Worm (Caenorhabditis elegans): ENCODE data around the gene C03A3.9.

DNA sequence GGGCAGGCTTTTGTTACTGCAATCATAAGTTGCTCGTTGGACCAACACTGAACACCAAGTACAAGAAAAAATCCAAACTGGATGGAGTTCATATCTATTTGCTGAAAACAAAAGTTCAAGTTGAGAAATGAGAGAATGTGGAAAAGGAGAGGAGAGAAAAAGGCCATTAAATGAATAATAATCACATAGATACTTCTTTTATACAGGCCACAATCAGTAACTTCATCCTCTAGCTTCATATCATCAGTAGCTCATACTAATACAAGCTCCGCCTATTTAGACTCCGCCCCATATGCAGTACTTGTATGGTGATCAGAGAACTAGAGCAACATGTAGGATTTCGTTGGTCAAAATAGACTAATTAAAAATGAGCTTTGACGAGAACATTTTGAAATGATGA, 12.5 kb downstream of the C03A3.9 start, which contains the start of gene F38B2.2:
- no peak for TF ChIP-seq snpc-4 (tag; optimal IDR thresholded peaks at IDR 0.05)
- TF ChIP-seq F13H6.1 (tag; optimal IDR thresholded peaks at IDR 0.05), result no peak
- TF ChIP-seq zag-1 (tag; optimal IDR thresholded peaks at IDR 0.05), result no peak
- no peak for TF ChIP-seq nhr-11 (tag; optimal IDR thresholded peaks at IDR 0.05)
- TF ChIP-seq nhr-12 (tag; optimal IDR thresholded peaks at IDR 0.05), result no peak
- TF ChIP-seq ama-1 (optimal IDR thresholded peaks at IDR 0.05), result no peak
- TF ChIP-seq sma-3 (GFP tag; optimal IDR thresholded peaks at IDR 0.05), result no peak
- no peak for TF ChIP-seq fos-1 (tag; optimal IDR thresholded peaks at IDR 0.05)
- no peak for TF ChIP-seq egl-27 (tag; optimal IDR thresholded peaks at IDR 0.05)
- TF ChIP-seq lsy-2 (tag; optimal IDR thresholded peaks at IDR 0.05), result no peak
- no peak for TF ChIP-seq blmp-1 (tag; optimal IDR thresholded peaks at IDR 0.05; ENCODE audit: insufficient read depth)
- TF ChIP-seq ztf-4 (tag; optimal IDR thresholded peaks at IDR 0.05), result no peak
- no peak for TF ChIP-seq ceh-82 (tag; optimal IDR thresholded peaks at IDR 0.05)
- TF ChIP-seq unc-39 (tag; optimal IDR thresholded peaks at IDR 0.05), result no peak

All from whole organism, L2 larva.